Fruit fly (Drosophila melanogaster) whole organism, wandering third instar larva: ENCODE results near the gene CG2839.

Experiments
- Abd-B ChIP-seq: fragments of >200 bp; optimal IDR thresholded peaks from 2 replicates; lab custom pipeline; 2017; ENCODE audit warnings: missing biosample characterization, missing genetic modification characterization
- CG32264 ChIP-seq: fragments of 200-800 bp; sonication (Bioruptor generic); optimal IDR thresholded peaks from 2 replicates; lab custom pipeline; 2016; ENCODE audit warnings: missing biosample characterization, missing genetic modification characterization
- CG9705 ChIP-seq: fragments of 200-800 bp; sonication (Bioruptor generic); optimal IDR thresholded peaks from 2 replicates; lab custom pipeline; 2018; ENCODE audit warnings: missing biosample characterization, mild to moderate bottlenecking, missing genetic modification characterization
- CrebA ChIP-seq: fragments of 200-800 bp; sonication (Bioruptor generic); optimal IDR thresholded peaks from 2 replicates; lab custom pipeline; 2016; ENCODE audit warnings: missing biosample characterization, mild to moderate bottlenecking, missing genetic modification characterization, borderline replicate concordance
- Dfd ChIP-seq: fragments of >200 bp; optimal IDR thresholded peaks from 2 replicates; lab custom pipeline; 2017; ENCODE audit warnings: missing biosample characterization, missing genetic modification characterization
- Dif ChIP-seq: fragments of 200-275, 200-300 bp; sonication (Bioruptor generic); optimal IDR thresholded peaks from 2 replicates; lab custom pipeline; 2018; ENCODE audit warnings: missing biosample characterization, missing genetic modification characterization; ENCODE audit not compliant: partially characterized antibody
- GATAd ChIP-seq: sonication (Bioruptor generic); optimal IDR thresholded peaks from 2 replicates; lab custom pipeline; 2016; ENCODE audit warnings: missing biosample characterization, missing genetic modification characterization
- HLH106 ChIP-seq: fragments of 200-800 bp; optimal IDR thresholded peaks from 3 replicates; lab custom pipeline; 2019; ENCODE audit warnings: missing biosample characterization, mild to moderate bottlenecking, missing genetic modification characterization, moderate library complexity
- Hnf4 ChIP-seq: fragments of 200-800 bp; sonication (Bioruptor generic); optimal IDR thresholded peaks from 2 replicates; lab custom pipeline; 2016; ENCODE audit warnings: missing biosample characterization, mild to moderate bottlenecking, missing genetic modification characterization
- Hr78 ChIP-seq: fragments of >200 bp; optimal IDR thresholded peaks from 2 replicates; lab custom pipeline; 2017; ENCODE audit warnings: missing biosample characterization, missing genetic modification characterization
- Hr83 ChIP-seq: fragments of 200-300 bp; sonication (Bioruptor generic); optimal IDR thresholded peaks from 2 replicates; lab custom pipeline; 2016; ENCODE audit warnings: missing biosample characterization, mild to moderate bottlenecking, missing genetic modification characterization, moderate library complexity; ENCODE audit not compliant: poor library complexity, severe bottlenecking
- Jra ChIP-seq: sonication (Bioruptor generic); optimal IDR thresholded peaks from 2 replicates; lab custom pipeline; 2016; ENCODE audit warnings: missing biosample characterization, missing genetic modification characterization
- Mio ChIP-seq: sonication (Bioruptor generic); optimal IDR thresholded peaks from 2 replicates; lab custom pipeline; 2016; ENCODE audit warnings: missing biosample characterization, missing genetic modification characterization
- Myc ChIP-seq: fragments of >200 bp; optimal IDR thresholded peaks from 2 replicates; lab custom pipeline; 2017
- N ChIP-seq: fragments of >200 bp; optimal IDR thresholded peaks from 2 replicates; lab custom pipeline; 2018; ENCODE audit warnings: missing biosample characterization, missing external identifiers, missing genetic modification characterization
- OdsH ChIP-seq: fragments of 200-800 bp; sonication (Bioruptor generic); optimal IDR thresholded peaks from 2 replicates; lab custom pipeline; 2016; ENCODE audit warnings: missing biosample characterization, mild to moderate bottlenecking, missing genetic modification characterization
- Rel ChIP-seq, 2 experiments: fragments of 200-800 bp; sonication (Bioruptor generic) in 1 of 2; optimal IDR thresholded peaks; 2 replicates in 1 of 2; 3 replicates in 1 of 2; lab custom pipeline; 2016 to 2019; ENCODE audit warnings: mild to moderate bottlenecking in 2 of 2, missing biosample characterization in 2 of 2, missing genetic modification characterization in 2 of 2, moderate library complexity in 1 of 2
- Sp1 ChIP-seq: fragments of 200-800 bp; sonication (Bioruptor generic); optimal IDR thresholded peaks from 3 replicates; lab custom pipeline; 2019; ENCODE audit warnings: missing biosample characterization, mild to moderate bottlenecking, missing genetic modification characterization, moderate library complexity
- Vsx2 ChIP-seq: fragments of 200-300, 225-300 bp; sonication (Bioruptor generic); optimal IDR thresholded peaks from 2 replicates; lab custom pipeline; 2018; ENCODE audit warnings: missing biosample characterization, missing genetic modification characterization; ENCODE audit not compliant: partially characterized antibody
- br ChIP-seq: fragments of 200-800 bp; sonication (Bioruptor generic); optimal IDR thresholded peaks from 2 replicates; lab custom pipeline; 2016; ENCODE audit warnings: missing biosample characterization, missing genetic modification characterization
- brk ChIP-seq: fragments of 200-800 bp; sonication (Bioruptor generic); optimal IDR thresholded peaks from 2 replicates; lab custom pipeline; 2016; ENCODE audit warnings: missing biosample characterization, mild to moderate bottlenecking, missing genetic modification characterization
- dl ChIP-seq, 2 experiments: fragments of 175-275, 200-275 bp in 1 of 2; fragments of 200-275 bp in 1 of 2; sonication (Bioruptor generic); optimal IDR thresholded peaks; lab custom pipeline; 2018; ENCODE audit warnings: mild to moderate bottlenecking in 2 of 2, missing biosample characterization in 2 of 2, missing genetic modification characterization in 2 of 2, moderate library complexity in 2 of 2; ENCODE audit not compliant: partially characterized antibody in 2 of 2, insufficient read depth in 1 of 2
- dmrt93B ChIP-seq: fragments of 200-800 bp; sonication (Bioruptor generic); optimal IDR thresholded peaks from 2 replicates; lab custom pipeline; 2018; ENCODE audit warnings: missing biosample characterization, mild to moderate bottlenecking, missing genetic modification characterization
- dsf ChIP-seq: sonication (Bioruptor generic); optimal IDR thresholded peaks from 2 replicates; lab custom pipeline; 2016; ENCODE audit warnings: missing biosample characterization, missing genetic modification characterization, borderline replicate concordance
- ey ChIP-seq: fragments of 200-800 bp; sonication (Bioruptor generic); optimal IDR thresholded peaks from 2 replicates; lab custom pipeline; 2016; ENCODE audit warnings: missing biosample characterization, missing genetic modification characterization
- foxo ChIP-seq, 2 experiments: fragments of 200-800 bp; sonication (Bioruptor generic); optimal IDR thresholded peaks; 2 replicates in 1 of 2; 3 replicates in 1 of 2; lab custom pipeline; 2016 to 2017; ENCODE audit warnings: missing biosample characterization in 2 of 2, missing genetic modification characterization in 2 of 2
- fru ChIP-seq: fragments of 200-800 bp; sonication (Bioruptor generic); optimal IDR thresholded peaks from 3 replicates; lab custom pipeline; 2016; ENCODE audit warnings: missing biosample characterization, mild to moderate bottlenecking, missing genetic modification characterization
- h ChIP-seq: fragments of 200-800 bp; sonication (Bioruptor generic); optimal IDR thresholded peaks from 3 replicates; lab custom pipeline; 2016; ENCODE audit warnings: missing biosample characterization, mild to moderate bottlenecking, missing genetic modification characterization
- jim ChIP-seq: fragments of 175-275, 200-325 bp; sonication (Bioruptor generic); optimal IDR thresholded peaks from 2 replicates; lab custom pipeline; 2016; ENCODE audit warnings: missing biosample characterization, mild to moderate bottlenecking, missing genetic modification characterization
- lola ChIP-seq: fragments of >200 bp; optimal IDR thresholded peaks from 2 replicates; lab custom pipeline; 2017; ENCODE audit warnings: missing biosample characterization, missing genetic modification characterization
- pan ChIP-seq: fragments of >200 bp; optimal IDR thresholded peaks from 2 replicates; lab custom pipeline; 2017
- psq ChIP-seq: fragments of 200-800 bp; sonication (Bioruptor generic); optimal IDR thresholded peaks from 3 replicates; lab custom pipeline; 2017; ENCODE audit warnings: missing biosample characterization, mild to moderate bottlenecking, missing genetic modification characterization, moderate library complexity
- rgr ChIP-seq: fragments of 200-800 bp; sonication (Bioruptor generic); optimal IDR thresholded peaks from 3 replicates; lab custom pipeline; 2016; ENCODE audit warnings: missing biosample characterization, mild to moderate bottlenecking, missing genetic modification characterization
- sage ChIP-seq: fragments of 200-800 bp; sonication (Bioruptor generic); optimal IDR thresholded peaks from 2 replicates; lab custom pipeline; 2016; ENCODE audit warnings: missing biosample characterization, mild to moderate bottlenecking, missing genetic modification characterization
- sv ChIP-seq: fragments of 200-800 bp; sonication (Bioruptor generic); optimal IDR thresholded peaks from 3 replicates; lab custom pipeline; 2016; ENCODE audit warnings: missing biosample characterization, missing genetic modification characterization
- tai ChIP-seq: sonication (Bioruptor generic); optimal IDR thresholded peaks from 2 replicates; lab custom pipeline; 2016; ENCODE audit warnings: missing biosample characterization, missing genetic modification characterization
- usp ChIP-seq: fragments of >200 bp; optimal IDR thresholded peaks from 2 replicates; lab custom pipeline; 2017; ENCODE audit warnings: missing biosample characterization, missing genetic modification characterization
- woc ChIP-seq: sonication (Bioruptor generic); optimal IDR thresholded peaks from 2 replicates; lab custom pipeline; 2016; ENCODE audit warnings: missing biosample characterization, mild to moderate bottlenecking, missing genetic modification characterization

The CG2839 gene

dm6 chr2L:634208-634614, 8.8 kb downstream of the CG2839 start:
- no peak for TF ChIP-seq Hr78 (GFP tag; lab: Kevin White, UChicago)
- peak; percentile 60 for TF ChIP-seq ey (GFP tag; lab: Kevin White, UChicago)
- TF ChIP-seq usp (GFP tag; lab: Kevin White, UChicago) = no peak
- TF ChIP-seq fru = peak; percentile 59
- TF ChIP-seq lola (GFP tag; lab: Kevin White, UChicago) = no peak
- no peak for TF ChIP-seq Dfd (GFP tag; lab: Kevin White, UChicago)
- no peak for TF ChIP-seq N (GFP tag; lab: Kevin White, UChicago)
- no peak for TF ChIP-seq GATAd (GFP tag; lab: Kevin White, UChicago)
- TF ChIP-seq Rel (GFP tag; optimal IDR thresholded peaks at IDR 0.05; lab: Kevin White, UChicago) = no peak
- TF ChIP-seq Rel (tag; optimal IDR thresholded peaks at IDR 0.05; lab: Kevin White, UChicago) = no peak
- peak; percentile 41 for TF ChIP-seq HLH106 (tag; lab: Kevin White, UChicago)
- TF ChIP-seq Hr83 (GFP tag; lab: Kevin White, UChicago) = no peak
- no peak for TF ChIP-seq dl (GFP tag; optimal IDR thresholded peaks at IDR 0.05; lab: Kevin White, UChicago; ENCODE audit: insufficient read depth in 1 of 2, partially characterized antibody in 2 of 2)
- peak; percentile 12 for TF ChIP-seq brk
- no peak for TF ChIP-seq Myc
- no peak for TF ChIP-seq Dif (GFP tag; lab: Kevin White, UChicago)
- TF ChIP-seq rgr (GFP tag; lab: Kevin White, UChicago) = peak; percentile 60
- peak in 1 of 2 experiments; percentile 68 for TF ChIP-seq foxo (GFP tag; optimal IDR thresholded peaks at IDR 0.05; lab: Kevin White, UChicago)
- peak; percentile 50 for TF ChIP-seq Jra (GFP tag; lab: Kevin White, UChicago)
- no peak for TF ChIP-seq dsf (GFP tag; lab: Kevin White, UChicago)
- TF ChIP-seq CrebA (GFP tag; lab: Kevin White, UChicago) = no peak
- TF ChIP-seq woc (GFP tag; lab: Kevin White, UChicago) = peak; percentile 74
- no peak for TF ChIP-seq Vsx2
- TF ChIP-seq psq (GFP tag; lab: Kevin White, UChicago) = peak; percentile 38
- TF ChIP-seq CG9705 (GFP tag; lab: Kevin White, UChicago) = no peak
- peak; percentile 46 for TF ChIP-seq tai (GFP tag; lab: Kevin White, UChicago)
- TF ChIP-seq dmrt93B = no peak
- TF ChIP-seq Sp1 (GFP tag; lab: Kevin White, UChicago) = peak; percentile 67
- peak; percentile 76 for TF ChIP-seq h (GFP tag; lab: Kevin White, UChicago)
- peak; percentile 22 for TF ChIP-seq sage
- peak; percentile 73 for TF ChIP-seq br
- peak; percentile 77 for TF ChIP-seq OdsH
- TF ChIP-seq sv (GFP tag; lab: Kevin White, UChicago) = no peak
- TF ChIP-seq Abd-B (GFP tag; lab: Kevin White, UChicago) = no peak
- no peak for TF ChIP-seq Mio (GFP tag; lab: Kevin White, UChicago)
- peak; percentile 66 for TF ChIP-seq Hnf4
- peak; percentile 19 for TF ChIP-seq CG32264
- no peak for TF ChIP-seq pan (lab: Kevin White, UChicago)
- no peak for TF ChIP-seq jim

- TF ChIP-seq tai (GFP tag; lab: Kevin White, UChicago) (no peak), usp (GFP tag; lab: Kevin White, UChicago) (no peak), brk (no peak), rgr (GFP tag; lab: Kevin White, UChicago) (peak; percentile 45), Mio (GFP tag; lab: Kevin White, UChicago) (no peak), foxo (GFP tag; optimal IDR thresholded peaks at IDR 0.05; lab: Kevin White, UChicago) (peak in 1 of 2 experiments; percentile 32), Hnf4 (peak; percentile 38), Hr78 (GFP tag; lab: Kevin White, UChicago) (no peak), dmrt93B (peak; percentile 2), h (GFP tag; lab: Kevin White, UChicago) (peak; percentile 48), Sp1 (GFP tag; lab: Kevin White, UChicago) (no peak), br (peak; percentile 29), ey (GFP tag; lab: Kevin White, UChicago) (peak; percentile 24), fru (peak; percentile 2), jim (no peak)
These were observed 11.1 kb downstream of the CG2839 start for dm6 chr2L:636507-636906.
